Worm (Caenorhabditis elegans) whole organism, midembryonic: ENCODE data around the gene cul-6.

Source experiments
- cog-1 ChIP-seq: sonication (generic microtip); optimal IDR thresholded peaks from 2 replicates; lab custom pipeline; 2016; ENCODE audit warnings: missing genetic modification characterization, missing compliant biosample characterization
- flt-1 ChIP-seq: fragments of 200-800 bp; sonication (Bioruptor generic); IDR thresholded peaks from 2 replicates; pipeline ENCODE4 v1.3.6; 2022; ENCODE audit warnings: missing genetic modification characterization, missing compliant biosample characterization
- klf-2 ChIP-seq: fragments of 200-800 bp; sonication (Bioruptor generic); conservative IDR thresholded peaks from 2 replicates; pipeline ENCODE4 v1.3.6; 2022; ENCODE audit warnings: missing genetic modification reagents, missing genetic modification characterization, missing compliant biosample characterization
- med-1 ChIP-seq: sonication (generic microtip); optimal IDR thresholded peaks from 2 replicates; lab custom pipeline; 2017; ENCODE audit warnings: missing genetic modification characterization, mild to moderate bottlenecking, missing compliant biosample characterization, antibody characterized with exemption, missing genetic modification reagents; ENCODE audit not compliant: insufficient read depth
- ref-1 ChIP-seq: fragments of 200-800 bp; sonication (Bioruptor generic); conservative IDR thresholded peaks from 2 replicates; pipeline ENCODE4 v1.3.6; 2022; ENCODE audit warnings: missing genetic modification reagents, missing genetic modification characterization, missing compliant biosample characterization
- ztf-23 ChIP-seq: fragments of 200-800 bp; sonication (Bioruptor generic); IDR thresholded peaks from 2 replicates; pipeline ENCODE4 v1.3.6; 2022; ENCODE audit warnings: missing genetic modification reagents, missing genetic modification characterization, missing compliant biosample characterization

- TF ChIP-seq klf-2 (GFP tag; lab: Robert Waterston, UW) (no peak), ztf-23 (GFP tag; lab: Robert Waterston, UW) (no peak), med-1 (GFP tag; lab: Kevin White, UChicago) (no peak), flt-1 (GFP tag; lab: Robert Waterston, UW) (no peak), cog-1 (tag; lab: Kevin White, UChicago) (no peak), ref-1 (GFP tag; lab: Robert Waterston, UW) (no peak)
Observed at ce11 chrIV:12537694-12538093, 52.6 kb downstream of the cul-6 start.
